Worm (Caenorhabditis elegans) whole organism, midembryonic: Measurements from ENCODE around the gene T13G4.1.

Experiments used
- T22C8.4 ChIP-seq: fragments of 200-800 bp; sonication (Bioruptor generic); IDR thresholded peaks from 2 replicates; pipeline ENCODE4 v1.3.6; 2022; ENCODE audit warnings: missing genetic modification characterization, missing compliant biosample characterization
- cog-1 ChIP-seq: sonication (generic microtip); optimal IDR thresholded peaks from 2 replicates; lab custom pipeline; 2016; ENCODE audit warnings: missing genetic modification characterization, missing compliant biosample characterization
- flt-1 ChIP-seq: fragments of 200-800 bp; sonication (Bioruptor generic); IDR thresholded peaks from 2 replicates; pipeline ENCODE4 v1.3.6; 2022; ENCODE audit warnings: missing genetic modification characterization, missing compliant biosample characterization
- klf-2 ChIP-seq: fragments of 200-800 bp; sonication (Bioruptor generic); conservative IDR thresholded peaks from 2 replicates; pipeline ENCODE4 v1.3.6; 2022; ENCODE audit warnings: missing genetic modification reagents, missing genetic modification characterization, missing compliant biosample characterization
- med-1 ChIP-seq: sonication (generic microtip); optimal IDR thresholded peaks from 2 replicates; lab custom pipeline; 2017; ENCODE audit warnings: missing genetic modification characterization, mild to moderate bottlenecking, missing compliant biosample characterization, antibody characterized with exemption, missing genetic modification reagents; ENCODE audit not compliant: insufficient read depth
- ref-1 ChIP-seq: fragments of 200-800 bp; sonication (Bioruptor generic); conservative IDR thresholded peaks from 2 replicates; pipeline ENCODE4 v1.3.6; 2022; ENCODE audit warnings: missing genetic modification reagents, missing genetic modification characterization, missing compliant biosample characterization
- tab-1 ChIP-seq: fragments of 200-800 bp; sonication (Bioruptor generic); IDR thresholded peaks from 2 replicates; pipeline ENCODE4 v1.3.6; 2022; ENCODE audit warnings: missing genetic modification characterization, missing compliant biosample characterization
- ztf-23 ChIP-seq: fragments of 200-800 bp; sonication (Bioruptor generic); IDR thresholded peaks from 2 replicates; pipeline ENCODE4 v1.3.6; 2022; ENCODE audit warnings: missing genetic modification reagents, missing genetic modification characterization, missing compliant biosample characterization
- ztf-29 ChIP-seq: fragments of 200-800 bp; sonication (Bioruptor generic); IDR thresholded peaks from 2 replicates; pipeline ENCODE4 v1.3.6; 2022; ENCODE audit warnings: missing genetic modification reagents, missing genetic modification characterization, missing compliant biosample characterization

Gene T13G4.1

DNA sequence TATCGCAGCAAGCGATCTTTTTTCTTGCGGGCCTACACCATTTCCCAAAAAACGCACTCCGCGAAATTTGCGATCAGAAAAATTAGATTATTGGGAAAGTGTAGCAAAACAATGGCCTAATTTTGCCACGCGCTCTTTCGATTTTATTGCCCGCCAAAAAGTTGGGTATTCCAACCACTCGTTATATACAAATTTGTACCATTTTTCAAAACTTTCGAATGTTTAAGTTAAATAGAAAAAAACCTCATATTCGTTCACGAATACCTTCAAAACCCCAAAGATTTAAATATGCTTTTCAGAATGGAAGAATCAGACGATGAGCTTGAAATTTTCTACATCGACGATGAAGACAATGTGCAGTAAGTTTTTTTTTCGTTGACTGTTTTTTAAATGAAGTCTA, at the start of gene T13G4.1:
T13G4.1 (plus strand) TSS at position 301 of the 400 bp plus-strand sequence.
- TF ChIP-seq med-1 (GFP tag; lab: Kevin White, UChicago) (no peak), ztf-29 (GFP tag; lab: Robert Waterston, UW) (no peak), ref-1 (GFP tag; lab: Robert Waterston, UW) (no peak), cog-1 (tag; lab: Kevin White, UChicago) (no peak), T22C8.4 (GFP tag; lab: Robert Waterston, UW) (no peak)

DNA sequence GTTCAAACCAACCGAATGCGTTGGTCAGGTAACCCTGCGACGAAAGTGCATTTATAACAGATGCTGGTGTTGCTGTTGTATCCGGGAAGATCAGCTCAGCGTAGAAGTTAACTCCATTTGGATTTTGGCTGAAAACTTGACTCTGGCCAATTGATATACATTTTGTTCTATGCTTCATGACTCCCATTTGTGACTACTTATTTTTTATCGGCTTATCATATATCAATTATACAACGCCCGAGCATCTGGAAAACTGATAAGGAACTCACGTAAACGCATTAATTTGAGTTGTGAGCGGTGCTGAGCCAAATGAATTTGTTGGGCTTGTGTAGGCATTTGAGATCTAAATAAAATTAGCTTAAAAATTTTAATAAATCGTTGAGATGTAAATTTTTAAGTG, 45.6 kb upstream of the T13G4.1 start:
- TF ChIP-seq ztf-29 (GFP tag; lab: Robert Waterston, UW) (no peak), med-1 (GFP tag; lab: Kevin White, UChicago) (no peak), cog-1 (tag; lab: Kevin White, UChicago) (no peak), klf-2 (GFP tag; lab: Robert Waterston, UW) (no peak), ref-1 (GFP tag; lab: Robert Waterston, UW) (no peak), tab-1 (GFP tag; lab: Robert Waterston, UW) (no peak), T22C8.4 (GFP tag; lab: Robert Waterston, UW) (no peak), flt-1 (GFP tag; lab: Robert Waterston, UW) (no peak), ztf-23 (no peak)

DNA sequence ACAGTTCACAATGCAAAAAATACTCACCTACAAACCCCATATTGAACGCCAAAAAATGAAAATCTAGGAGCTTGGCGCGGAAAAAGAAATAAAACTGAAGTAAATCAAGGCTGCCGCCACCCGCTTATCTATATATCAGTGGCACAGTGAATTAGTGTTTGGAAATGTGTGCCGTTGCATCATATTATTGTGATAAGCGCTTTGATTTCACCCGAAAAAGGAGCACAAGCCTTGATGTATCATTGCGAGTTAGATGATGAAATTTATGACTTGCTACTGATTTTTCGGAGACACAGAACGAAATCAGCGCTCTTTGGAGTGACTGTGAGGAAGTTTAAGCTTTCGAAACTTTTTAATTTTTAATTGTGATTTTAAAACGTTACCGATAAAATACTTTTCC, 44.5 kb upstream of the T13G4.1 start, which contains the start of the genes R193.2 and R193.6:
R193.2 (minus strand) TSS at position 148 of the 400 bp plus-strand sequence.
R193.6 (plus strand) TSS at position 350 of the 400 bp plus-strand sequence.
- TF ChIP-seq klf-2 (GFP tag; lab: Robert Waterston, UW) (no peak), ztf-23 (no peak), flt-1 (GFP tag; lab: Robert Waterston, UW) (no peak), ztf-29 (GFP tag; lab: Robert Waterston, UW) (no peak), ref-1 (GFP tag; lab: Robert Waterston, UW) (no peak), T22C8.4 (GFP tag; lab: Robert Waterston, UW) (no peak), cog-1 (tag; lab: Kevin White, UChicago) (no peak), med-1 (GFP tag; lab: Kevin White, UChicago) (no peak)

DNA sequence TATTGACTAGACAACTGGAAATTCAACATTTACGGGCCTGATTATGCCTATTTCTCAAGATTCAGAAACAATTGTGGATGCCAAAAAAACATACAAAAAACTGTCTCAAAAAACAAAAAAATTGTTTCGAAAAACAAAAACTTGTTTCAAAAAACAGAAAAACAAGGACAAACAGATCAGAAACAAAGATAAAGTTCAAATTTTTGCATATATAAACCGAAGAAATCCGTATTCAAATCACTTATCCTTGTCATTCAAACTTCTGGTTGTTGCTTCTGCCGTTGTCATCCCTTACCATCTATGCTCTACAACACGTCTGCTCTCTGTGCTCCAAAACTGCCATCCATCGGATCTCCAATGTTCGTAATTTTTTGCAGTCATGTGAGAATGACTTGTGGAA, 38.3 kb upstream of the T13G4.1 start, which contains the start of gene R193.1:
R193.1 (plus strand) TSS at position 301 of the 400 bp plus-strand sequence.
- TF ChIP-seq ref-1 (GFP tag; lab: Robert Waterston, UW), result no peak
- TF ChIP-seq flt-1 (GFP tag; lab: Robert Waterston, UW), result no peak

DNA sequence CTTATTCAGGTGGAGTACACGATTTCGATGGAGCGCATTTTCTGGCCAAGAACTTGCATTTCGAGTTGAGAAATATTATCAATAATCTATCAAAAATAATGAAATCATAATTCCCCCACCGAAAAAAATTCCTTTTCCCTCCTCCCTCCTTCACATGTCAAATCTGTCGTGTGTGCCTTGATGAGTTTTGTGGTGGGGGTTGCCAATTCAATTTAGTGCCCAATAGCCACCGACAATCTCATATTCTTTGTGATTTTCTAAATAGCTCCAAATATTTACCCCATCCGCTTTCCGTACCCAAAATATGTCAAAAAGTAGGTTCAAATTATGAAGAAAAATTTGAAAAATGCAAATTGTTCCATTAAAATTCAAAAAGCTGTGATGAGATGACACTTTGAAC, 30.9 kb upstream of the T13G4.1 start, which contains the start of gene tmc-1:
tmc-1 (plus strand) TSS at position 189 of the 400 bp plus-strand sequence.
- TF ChIP-seq flt-1 (GFP tag; lab: Robert Waterston, UW) (no peak), ztf-29 (GFP tag; lab: Robert Waterston, UW) (no peak)

DNA sequence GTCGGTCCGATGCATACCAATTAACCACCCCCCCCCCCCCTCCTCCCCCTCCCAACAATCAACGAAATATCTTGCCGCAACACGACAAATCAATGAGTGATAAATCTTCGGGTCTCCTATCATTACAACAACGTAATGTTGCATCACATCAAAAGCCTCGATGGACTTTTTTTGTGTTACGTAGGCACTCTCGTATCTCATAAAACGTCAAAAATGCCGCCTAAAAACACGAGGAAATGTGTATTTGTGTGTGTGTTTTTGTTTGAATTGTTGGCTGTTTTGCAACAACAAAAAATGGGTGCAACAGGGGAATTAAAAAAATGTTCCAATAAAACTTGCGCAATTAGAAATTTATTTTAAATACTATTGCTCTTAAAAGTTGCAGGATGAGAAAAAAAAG, 25.7 kb upstream of the T13G4.1 start:
- TF ChIP-seq ztf-29 (GFP tag; lab: Robert Waterston, UW), result no peak
- no peak for TF ChIP-seq klf-2 (GFP tag; lab: Robert Waterston, UW)
- no peak for TF ChIP-seq T22C8.4 (GFP tag; lab: Robert Waterston, UW)
- no peak for TF ChIP-seq ref-1 (GFP tag; lab: Robert Waterston, UW)
- TF ChIP-seq tab-1 (GFP tag; lab: Robert Waterston, UW), result no peak
- TF ChIP-seq flt-1 (GFP tag; lab: Robert Waterston, UW), result no peak
- no peak for TF ChIP-seq cog-1 (tag; lab: Kevin White, UChicago)

DNA sequence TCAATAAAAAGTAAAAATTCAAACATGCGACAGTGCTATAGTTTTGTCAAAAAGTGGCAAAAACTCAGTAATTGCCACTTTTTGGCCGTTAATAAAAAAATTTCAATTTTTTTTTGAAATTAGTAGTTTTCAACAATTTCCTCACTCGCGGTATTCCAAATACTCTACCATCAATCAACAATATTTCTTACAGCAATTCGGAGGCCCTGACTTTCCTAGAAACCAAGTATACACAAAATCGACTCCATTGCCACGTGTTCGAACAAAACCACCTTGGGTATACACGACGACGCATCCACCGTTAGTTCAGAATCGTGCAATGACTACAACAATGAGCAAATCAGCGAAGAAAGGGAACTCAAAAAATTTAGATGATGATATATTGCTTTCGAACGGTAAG, 21.3 kb upstream of the T13G4.1 start:
- TF ChIP-seq cog-1 (tag; lab: Kevin White, UChicago), result no peak
- no peak for TF ChIP-seq ztf-23
- no peak for TF ChIP-seq klf-2 (GFP tag; lab: Robert Waterston, UW)
- no peak for TF ChIP-seq ref-1 (GFP tag; lab: Robert Waterston, UW)
- no peak for TF ChIP-seq tab-1 (GFP tag; lab: Robert Waterston, UW)

DNA sequence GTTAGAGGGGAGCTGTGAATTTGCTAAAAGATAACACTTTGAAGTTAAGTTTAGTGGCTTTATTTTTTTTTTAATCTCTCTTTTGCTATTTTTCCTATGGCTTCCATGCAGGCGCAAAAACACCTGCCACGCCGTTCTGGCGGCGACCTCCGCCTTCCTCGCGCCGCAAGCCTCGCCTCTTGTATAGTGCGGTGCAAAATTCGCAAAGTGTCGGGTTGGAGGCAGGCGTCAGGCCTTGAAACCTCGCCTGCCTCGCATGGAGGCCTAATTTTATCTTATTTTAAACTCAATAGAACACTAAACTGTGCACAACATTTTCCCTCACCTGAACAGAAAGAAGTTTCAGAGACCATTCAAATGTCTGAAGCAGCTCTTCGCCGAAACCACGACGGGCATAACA, 20.9 kb upstream of the T13G4.1 start:
- no peak for TF ChIP-seq cog-1 (tag; lab: Kevin White, UChicago)
- no peak for TF ChIP-seq ref-1 (GFP tag; lab: Robert Waterston, UW)
- TF ChIP-seq ztf-29 (GFP tag; lab: Robert Waterston, UW), result no peak
- no peak for TF ChIP-seq ztf-23
- TF ChIP-seq klf-2 (GFP tag; lab: Robert Waterston, UW), result no peak
- TF ChIP-seq flt-1 (GFP tag; lab: Robert Waterston, UW), result no peak
- no peak for TF ChIP-seq tab-1 (GFP tag; lab: Robert Waterston, UW)
- no peak for TF ChIP-seq med-1 (GFP tag; lab: Kevin White, UChicago)
- no peak for TF ChIP-seq T22C8.4 (GFP tag; lab: Robert Waterston, UW)

DNA sequence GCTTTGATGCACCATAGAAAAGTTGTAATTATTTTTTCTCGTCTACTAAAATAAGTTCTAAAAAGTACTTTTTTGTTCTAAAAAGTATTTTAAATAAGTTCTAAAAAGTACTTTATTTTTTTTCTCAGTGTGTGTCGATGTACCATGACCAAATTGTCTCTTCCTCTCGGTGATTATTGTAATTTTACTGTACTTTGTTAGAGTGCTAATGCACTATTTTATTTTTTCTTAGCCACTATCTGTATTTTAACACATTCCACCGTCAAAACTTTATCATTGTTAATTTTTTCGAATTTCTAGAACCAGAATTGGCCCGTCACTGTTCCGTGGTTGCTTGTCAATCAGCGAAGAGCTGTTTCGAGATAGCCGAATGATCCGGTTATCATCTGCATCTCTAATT, 13.0 kb upstream of the T13G4.1 start, which contains the start of gene hot-8:
hot-8 (plus strand) TSS at position 301 of the 400 bp plus-strand sequence.
- TF ChIP-seq klf-2 (GFP tag; lab: Robert Waterston, UW) (no peak), T22C8.4 (GFP tag; lab: Robert Waterston, UW) (no peak), ztf-23 (no peak), med-1 (GFP tag; lab: Kevin White, UChicago) (no peak), flt-1 (GFP tag; lab: Robert Waterston, UW) (no peak)

DNA sequence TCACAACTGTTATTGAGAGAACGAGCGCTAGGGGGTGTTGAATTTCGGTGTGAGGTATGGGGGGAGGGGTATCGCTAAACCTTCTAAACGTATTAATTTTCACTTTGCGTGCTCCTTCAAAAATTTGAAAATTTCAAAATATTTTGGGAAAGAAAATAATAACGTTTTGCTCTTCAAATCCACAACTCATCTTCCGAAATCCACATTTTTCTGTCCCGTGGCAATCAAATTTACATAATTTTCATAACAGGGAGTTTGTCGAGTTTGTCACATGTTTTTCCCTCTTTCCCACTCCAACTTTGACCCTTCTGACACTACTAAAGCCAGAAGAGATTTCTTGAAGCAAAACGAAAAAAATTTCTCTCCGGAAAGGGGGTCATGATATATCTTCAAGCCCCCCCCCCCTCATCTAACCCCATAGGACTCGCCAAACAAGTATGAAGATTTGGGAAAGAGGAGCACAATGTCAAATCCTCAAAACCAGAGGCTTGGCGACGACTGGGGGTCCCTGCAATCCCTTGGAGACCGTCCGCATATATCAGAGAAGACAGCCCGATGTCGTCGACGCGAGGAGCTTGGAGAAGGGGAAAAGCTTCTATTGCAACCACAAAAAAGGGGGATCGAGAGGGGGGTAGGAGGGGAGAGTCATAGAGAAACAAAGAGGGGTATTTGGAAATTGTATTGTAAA, 11.5 kb upstream of the T13G4.1 start:
- TF ChIP-seq klf-2 (GFP tag; lab: Robert Waterston, UW) (no peak), ref-1 (GFP tag; lab: Robert Waterston, UW) (no peak), ztf-23 (no peak), tab-1 (GFP tag; lab: Robert Waterston, UW) (no peak), flt-1 (GFP tag; lab: Robert Waterston, UW) (no peak)
